Fruit fly (Drosophila melanogaster) whole organism, embryonic: ENCODE results near the gene JMJD5.
A peak's percentile ranks its signal among the peaks of the same experiment; 100 is the strongest.

ENCODE experiments used
- Asciz ChIP-seq: fragments of 200-800 bp; sonication (Bioruptor generic); optimal IDR thresholded peaks from 2 replicates; lab custom pipeline; 2017; ENCODE audit warnings: missing biosample characterization, mild to moderate bottlenecking, missing genetic modification characterization, missing genetic modification reagents
- CG14667 ChIP-seq: fragments of 200-800 bp; sonication (Bioruptor generic); IDR thresholded peaks from 2 replicates; pipeline ENCODE4 v1.3.6; 2022; ENCODE audit warnings: missing biosample characterization, missing genetic modification characterization
- CG1603 ChIP-seq: fragments of 200-800 bp; sonication (Bioruptor generic); optimal IDR thresholded peaks from 2 replicates; lab custom pipeline; 2019; ENCODE audit warnings: missing biosample characterization, mild to moderate bottlenecking, missing genetic modification characterization, moderate library complexity
- CG1792 ChIP-seq: fragments of 200-800 bp; sonication (Bioruptor generic); optimal IDR thresholded peaks from 2 replicates; lab custom pipeline; 2016; ENCODE audit warnings: missing biosample characterization, missing genetic modification characterization
- CG1832 ChIP-seq: fragments of 200-800 bp; sonication (Bioruptor generic); optimal IDR thresholded peaks from 2 replicates; lab custom pipeline; 2017; ENCODE audit warnings: missing biosample characterization, mild to moderate bottlenecking, missing genetic modification characterization, inconsistent platforms
- CG18599 ChIP-seq: fragments of 200-800 bp; sonication (Bioruptor generic); optimal IDR thresholded peaks from 3 replicates; lab custom pipeline; 2017; ENCODE audit warnings: missing biosample characterization, missing genetic modification characterization, mild to moderate bottlenecking, moderate library complexity, missing genetic modification reagents
- CG18764 ChIP-seq: fragments of 200-800 bp; sonication (Bioruptor generic); optimal IDR thresholded peaks from 3 replicates; lab custom pipeline; 2016; ENCODE audit warnings: missing biosample characterization, missing genetic modification characterization
- CG31388 ChIP-seq: fragments of 200-800 bp; sonication (Bioruptor generic); optimal IDR thresholded peaks from 2 replicates; lab custom pipeline; 2016; ENCODE audit warnings: missing biosample characterization, missing genetic modification characterization
- CG32772 ChIP-seq: fragments of 200-800 bp; sonication (Bioruptor generic); IDR thresholded peaks from 2 replicates; pipeline ENCODE4 v1.3.6; 2022; ENCODE audit warnings: missing biosample characterization, missing genetic modification characterization
- CG4820 ChIP-seq: fragments of 200-800 bp; sonication (Bioruptor generic); optimal IDR thresholded peaks from 3 replicates; lab custom pipeline; 2016; ENCODE audit warnings: missing biosample characterization, missing genetic modification characterization
- CG5953 ChIP-seq: fragments of 200-800 bp; sonication (Bioruptor generic); IDR thresholded peaks from 2 replicates; pipeline ENCODE4 v1.3.6; 2022; ENCODE audit warnings: missing biosample characterization, missing genetic modification characterization
- CG6683 ChIP-seq: fragments of 200-800 bp; sonication (Bioruptor generic); optimal IDR thresholded peaks from 2 replicates; lab custom pipeline; 2017; ENCODE audit warnings: missing biosample characterization, mild to moderate bottlenecking, missing genetic modification characterization, missing genetic modification reagents
- CG8281 ChIP-seq: fragments of 200-800 bp; sonication (Bioruptor generic); optimal IDR thresholded peaks from 2 replicates; lab custom pipeline; 2018; ENCODE audit warnings: missing biosample characterization, mild to moderate bottlenecking, missing genetic modification characterization, moderate library complexity
- CrebB ChIP-seq: fragments of 200-800 bp; sonication (Bioruptor generic); optimal IDR thresholded peaks from 3 replicates; lab custom pipeline; 2018; ENCODE audit warnings: missing biosample characterization, mild to moderate bottlenecking, missing genetic modification characterization
- D19B ChIP-seq: fragments of 200-800 bp; sonication (Bioruptor generic); optimal IDR thresholded peaks from 2 replicates; lab custom pipeline; 2017; ENCODE audit warnings: missing biosample characterization, mild to moderate bottlenecking, missing genetic modification characterization
- Dip2 ChIP-seq: fragments of 200-800 bp; sonication (Bioruptor generic); IDR thresholded peaks from 2 replicates; pipeline ENCODE4 v1.3.6; 2022; ENCODE audit warnings: missing biosample characterization, missing genetic modification characterization
- Doc2 ChIP-seq: fragments of 200-800 bp; sonication (Bioruptor generic); IDR thresholded peaks from 2 replicates; pipeline ENCODE4 v1.3.6; 2022; ENCODE audit warnings: missing biosample characterization, missing genetic modification characterization
- Eip74EF ChIP-seq, 2 experiments: fragments of 200-800 bp in 1 of 2; fragments of >200 bp in 1 of 2; sonication (Bioruptor generic) in 1 of 2; optimal IDR thresholded peaks; 2 replicates each; lab custom pipeline; 2017 to 2019; ENCODE audit warnings: missing biosample characterization in 2 of 2, missing genetic modification characterization in 2 of 2, mild to moderate bottlenecking in 1 of 2, moderate library complexity in 1 of 2
- Fer1 ChIP-seq: fragments of 200-800 bp; sonication (Bioruptor generic); optimal IDR thresholded peaks from 2 replicates; lab custom pipeline; 2017; ENCODE audit warnings: missing biosample characterization, mild to moderate bottlenecking, missing genetic modification characterization
- Fer3 ChIP-seq: fragments of 200-800 bp; sonication (Bioruptor generic); optimal IDR thresholded peaks from 2 replicates; lab custom pipeline; 2018; ENCODE audit warnings: missing biosample characterization, mild to moderate bottlenecking, missing genetic modification characterization, moderate library complexity
- GATAe ChIP-seq: fragments of 200-800 bp; sonication (Bioruptor generic); conservative IDR thresholded peaks from 2 replicates; pipeline ENCODE4 v1.3.6; 2022; ENCODE audit warnings: missing biosample characterization, missing genetic modification characterization
- HLH54F ChIP-seq: fragments of 200-800 bp; sonication (Bioruptor generic); optimal IDR thresholded peaks from 3 replicates; lab custom pipeline; 2016; ENCODE audit warnings: missing biosample characterization, missing genetic modification characterization
- Hr78 ChIP-seq, 2 experiments: fragments of 200-800 bp in 1 of 2; fragments of >200 bp in 1 of 2; sonication (Bioruptor generic) in 1 of 2; optimal IDR thresholded peaks; 2 replicates each; lab custom pipeline; 2017 to 2019; ENCODE audit warnings: missing biosample characterization in 2 of 2, missing genetic modification characterization in 2 of 2, mild to moderate bottlenecking in 1 of 2, moderate library complexity in 1 of 2
- Lhr ChIP-seq: fragments of 200-800 bp; sonication (Bioruptor generic); optimal IDR thresholded peaks from 3 replicates; lab custom pipeline; 2017; ENCODE audit warnings: mild to moderate bottlenecking, missing biosample characterization, missing genetic modification reagents, missing genetic modification characterization
- NK7.1 ChIP-seq: fragments of 200-800 bp; sonication (Bioruptor generic); optimal IDR thresholded peaks from 3 replicates; lab custom pipeline; 2016; ENCODE audit warnings: missing biosample characterization, missing genetic modification characterization
- Neu2 ChIP-seq: fragments of 200-800 bp; sonication (Bioruptor generic); optimal IDR thresholded peaks from 3 replicates; lab custom pipeline; 2016; ENCODE audit warnings: missing biosample characterization, missing genetic modification characterization, borderline replicate concordance
- Scr ChIP-seq: fragments of 200-800 bp; sonication (Bioruptor generic); IDR thresholded peaks from 2 replicates; pipeline ENCODE4 v1.3.6; 2022; ENCODE audit warnings: missing biosample characterization, missing genetic modification characterization; ENCODE audit not compliant: partially characterized antibody
- Side ChIP-seq: fragments of 200-800 bp; sonication (Bioruptor generic); optimal IDR thresholded peaks from 2 replicates; lab custom pipeline; 2016; ENCODE audit warnings: missing biosample characterization, missing genetic modification characterization
- Sox102F ChIP-seq: fragments of 200-800 bp; sonication (Bioruptor generic); optimal IDR thresholded peaks from 2 replicates; lab custom pipeline; 2018; ENCODE audit warnings: missing biosample characterization, mild to moderate bottlenecking, missing genetic modification characterization, moderate library complexity
- Sry-β ChIP-seq: fragments of 200-800 bp; sonication (Bioruptor generic); optimal IDR thresholded peaks from 2 replicates; lab custom pipeline; 2018; ENCODE audit warnings: missing biosample characterization, mild to moderate bottlenecking, missing genetic modification characterization, moderate library complexity
- abd-A ChIP-seq: fragments of 200-800 bp; sonication (Bioruptor generic); optimal IDR thresholded peaks from 3 replicates; lab custom pipeline; 2019; ENCODE audit warnings: missing biosample characterization, mild to moderate bottlenecking, missing genetic modification characterization, moderate library complexity
- crc ChIP-seq: fragments of 200-800 bp; sonication (Bioruptor generic); optimal IDR thresholded peaks from 2 replicates; lab custom pipeline; 2016; ENCODE audit warnings: missing biosample characterization, missing genetic modification characterization
- crol ChIP-seq: fragments of 200-800 bp; sonication (Bioruptor generic); IDR thresholded peaks from 2 replicates; pipeline ENCODE4 v1.3.6; 2022; ENCODE audit warnings: missing biosample characterization, missing genetic modification characterization
- dati ChIP-seq: fragments of 200-800 bp; sonication (Bioruptor generic); IDR thresholded peaks from 2 replicates; pipeline ENCODE4 v1.3.6; 2022; ENCODE audit warnings: missing biosample characterization, missing genetic modification characterization
- ewg ChIP-seq: fragments of 200-800 bp; sonication (Bioruptor generic); optimal IDR thresholded peaks from 3 replicates; lab custom pipeline; 2017; ENCODE audit warnings: mild to moderate bottlenecking, missing biosample characterization, missing genetic modification reagents, missing genetic modification characterization
- gcm ChIP-seq: fragments of 200-800 bp; sonication (Bioruptor generic); optimal IDR thresholded peaks from 2 replicates; lab custom pipeline; 2019; ENCODE audit warnings: missing biosample characterization, mild to moderate bottlenecking, missing genetic modification characterization, moderate library complexity
- grn ChIP-seq: fragments of 200-800 bp; sonication (Bioruptor generic); optimal IDR thresholded peaks from 3 replicates; lab custom pipeline; 2017; ENCODE audit warnings: missing biosample characterization, missing genetic modification characterization
- gt ChIP-seq: fragments of 200-800 bp; sonication (Bioruptor generic); IDR thresholded peaks from 2 replicates; pipeline ENCODE4 v1.3.6; 2022; ENCODE audit warnings: missing biosample characterization, missing genetic modification characterization
- hth ChIP-seq: fragments of >200 bp; optimal IDR thresholded peaks from 2 replicates; lab custom pipeline; 2017; ENCODE audit warnings: inconsistent platforms
- knrl ChIP-seq: fragments of 200-800 bp; sonication (Bioruptor generic); IDR thresholded peaks from 3 replicates; pipeline ENCODE4 v1.3.6; 2022; ENCODE audit warnings: missing biosample characterization, missing genetic modification characterization; ENCODE audit not compliant: partially characterized antibody
- mld ChIP-seq: fragments of 200-800 bp; sonication (Bioruptor generic); IDR thresholded peaks from 3 replicates; pipeline ENCODE4 v1.3.6; 2022; ENCODE audit warnings: missing biosample characterization, missing genetic modification characterization; ENCODE audit not compliant: partially characterized antibody
- pho ChIP-seq: fragments of 200-800 bp; sonication (Bioruptor generic); optimal IDR thresholded peaks from 2 replicates; lab custom pipeline; 2016; ENCODE audit warnings: missing biosample characterization, missing genetic modification characterization
- repo ChIP-seq: fragments of 200-800 bp; sonication (Bioruptor generic); optimal IDR thresholded peaks from 2 replicates; lab custom pipeline; 2016; ENCODE audit warnings: missing biosample characterization, missing genetic modification characterization
- salm ChIP-seq: fragments of 200-800 bp; sonication (Bioruptor generic); optimal IDR thresholded peaks from 2 replicates; lab custom pipeline; 2018; ENCODE audit warnings: missing biosample characterization, mild to moderate bottlenecking, missing genetic modification characterization
- sim ChIP-seq: fragments of 200-800 bp; sonication (Bioruptor generic); IDR thresholded peaks from 2 replicates; pipeline ENCODE4 v1.3.6; 2022; ENCODE audit warnings: missing biosample characterization, missing genetic modification characterization
- sisA ChIP-seq: fragments of 200-800 bp; sonication (Bioruptor generic); IDR thresholded peaks from 2 replicates; pipeline ENCODE4 v1.3.6; 2022; ENCODE audit warnings: missing biosample characterization, missing genetic modification characterization
- vvl ChIP-seq: fragments of 200-800 bp; sonication (Bioruptor generic); IDR thresholded peaks from 2 replicates; pipeline ENCODE4 v1.3.6; 2022; ENCODE audit warnings: missing biosample characterization, missing genetic modification characterization
- wek ChIP-seq: fragments of 200-800 bp; sonication (Bioruptor generic); optimal IDR thresholded peaks from 3 replicates; lab custom pipeline; 2018; ENCODE audit warnings: missing biosample characterization, mild to moderate bottlenecking, missing genetic modification characterization, moderate library complexity

JMJD5 gene

DNA sequence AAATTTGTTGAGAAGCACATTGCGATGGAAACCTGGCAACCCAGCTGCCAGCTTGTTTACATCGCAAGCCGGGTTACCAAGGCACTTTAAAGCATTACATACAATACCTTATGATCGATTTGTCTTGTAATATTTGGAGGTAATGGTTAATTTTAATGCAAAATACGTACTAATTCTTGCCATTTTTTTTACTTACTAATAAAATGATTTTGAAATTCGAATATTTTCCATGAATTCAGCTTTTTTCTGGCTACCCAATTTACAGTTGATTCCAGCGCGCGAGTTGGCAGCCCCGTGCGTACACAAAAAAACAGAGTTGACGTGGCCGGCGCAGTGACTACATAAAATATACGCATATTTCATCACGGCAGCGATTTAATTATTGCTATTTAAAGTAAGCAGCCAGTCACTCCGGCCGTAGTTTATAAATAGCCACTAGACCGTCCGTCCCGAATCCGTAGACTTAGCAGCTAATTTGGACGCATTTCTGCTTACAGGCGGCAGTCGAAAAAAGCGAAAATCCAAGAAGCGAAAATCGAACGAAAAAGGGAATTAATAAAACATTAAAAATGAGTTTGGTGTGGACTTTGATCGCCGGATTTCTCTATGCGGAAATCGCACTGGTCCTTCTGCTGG, 3.5 kb downstream of the JMJD5 start, which contains the start of the genes CG13901 and CG13887 (continued):
- TF ChIP-seq crc (GFP tag; lab: Kevin White, UChicago) (peak; percentile 79), CG18599 (GFP tag; lab: Kevin White, UChicago) (peak; percentile 94), dati (GFP tag; lab: Robert Waterston, UW) (0 out of 2 replicates have a peak, but pooled peaks have one; percentile 52), pho (peak; percentile 95), Dip2 (GFP tag; lab: Robert Waterston, UW) (no peak), CG14667 (peak; percentile 74), CG4820 (GFP tag; lab: Kevin White, UChicago) (peak; percentile 91), sisA (GFP tag; lab: Robert Waterston, UW) (peak; percentile 86), Neu2 (GFP tag; lab: Kevin White, UChicago) (peak; percentile 25), vvl (peak; percentile 94), salm (tag; lab: Kevin White, UChicago) (peak; percentile 72), NK7.1 (peak; percentile 77), CG6683 (GFP tag; lab: Kevin White, UChicago) (peak; percentile 73), Fer1 (GFP tag; lab: Kevin White, UChicago) (peak; percentile 91), gt (0 out of 2 replicates have a peak, but pooled peaks have one; percentile 40), CG1832 (GFP tag; lab: Kevin White, UChicago) (no peak), crol (GFP tag; lab: Robert Waterston, UW) (peak; percentile 10; the same call in 1 of the 2 replicates), wek (GFP tag; lab: Kevin White, UChicago) (peak; percentile 48), CG8281 (peak; percentile 60), Scr (GFP tag; lab: Robert Waterston, UW) (no peak; the same call in 1 of the 2 replicates), CG1792 (GFP tag; lab: Kevin White, UChicago) (peak; percentile 85), CG32772 (GFP tag; lab: Robert Waterston, UW) (peak; percentile 83), CG5953 (GFP tag; lab: Robert Waterston, UW) (peak; percentile 79), CG1603 (tag; lab: Kevin White, UChicago) (peak; percentile 91), repo (GFP tag; lab: Kevin White, UChicago) (peak; percentile 81), GATAe (GFP tag; lab: Robert Waterston, UW) (no peak), gcm (GFP tag; lab: Kevin White, UChicago) (peak; percentile 83), knrl (GFP tag; lab: Robert Waterston, UW) (0 out of 3 replicates have a peak, but pooled peaks have one; percentile 54), Asciz (GFP tag; lab: Kevin White, UChicago) (peak; percentile 69), grn (no peak), Hr78 (GFP tag; optimal IDR thresholded peaks at IDR 0.05; lab: Kevin White, UChicago) (no peak), CG18764 (GFP tag; lab: Kevin White, UChicago) (peak; percentile 87), abd-A (tag; lab: Kevin White, UChicago) (no peak), HLH54F (GFP tag; lab: Kevin White, UChicago) (peak; percentile 95), Sox102F (GFP tag; lab: Kevin White, UChicago) (no peak), Eip74EF (GFP tag; optimal IDR thresholded peaks at IDR 0.05; lab: Kevin White, UChicago) (peak in 1 of 2 experiments; percentile 42), hth (lab: Kevin White, UChicago) (no peak), CrebB (peak; percentile 80), Doc2 (GFP tag; lab: Robert Waterston, UW) (peak; percentile 60; the same call in 1 of the 2 replicates), Side (GFP tag; lab: Kevin White, UChicago) (peak; percentile 92), Lhr (GFP tag; lab: Kevin White, UChicago) (peak; percentile 85), Sry-β (GFP tag; lab: Kevin White, UChicago) (peak; percentile 86), CG31388 (GFP tag; lab: Kevin White, UChicago) (peak; percentile 62), mld (GFP tag; lab: Robert Waterston, UW) (no peak), Fer3 (peak; percentile 90), ewg (GFP tag; lab: Kevin White, UChicago) (peak; percentile 84), D19B (peak; percentile 74), sim (GFP tag; lab: Robert Waterston, UW) (no peak; the same call in 1 of the 2 replicates)
